Worm (Caenorhabditis elegans): Measurements from ENCODE around the gene F02D10.3.

Gene F02D10.3

ce11 chrX:13462519-13462918 is at the start of gene F02D10.3:
Gene F02D10.3 (minus strand): TSS chrX:13462619.
- TF ChIP-seq ama-1 (optimal IDR thresholded peaks at IDR 0.05) (no peak), aly-2 (tag; optimal IDR thresholded peaks at IDR 0.05) (no peak), ceh-82 (tag; optimal IDR thresholded peaks at IDR 0.05) (no peak), alr-1 (tag; optimal IDR thresholded peaks at IDR 0.05; ENCODE audit: borderline replicate concordance) (no peak), sup-37 (GFP tag; optimal IDR thresholded peaks at IDR 0.05) (no peak), lin-14 (GFP tag; optimal IDR thresholded peaks at IDR 0.05) (no peak), mef-2 (tag; optimal IDR thresholded peaks at IDR 0.05) (no peak), skn-1 (tag; optimal IDR thresholded peaks at IDR 0.05) (no peak), Y116A8C.19 (tag; optimal IDR thresholded peaks at IDR 0.05; ENCODE audit: borderline replicate concordance) (no peak), jun-1 (tag; optimal IDR thresholded peaks at IDR 0.05) (no peak), fos-1 (tag; optimal IDR thresholded peaks at IDR 0.05) (no peak), swsn-7 (tag; optimal IDR thresholded peaks at IDR 0.05) (no peak), ces-1 (GFP tag; optimal IDR thresholded peaks at IDR 0.05) (no peak), isw-1 (GFP tag; IDR thresholded peaks at IDR 0.05) (no peak), lin-13 (GFP tag; optimal IDR thresholded peaks at IDR 0.05) (no peak), pqm-1 (tag; optimal IDR thresholded peaks at IDR 0.05) (no peak), nhr-85 (tag) (no peak), nhr-237 (tag; optimal IDR thresholded peaks at IDR 0.05) (no peak), ceh-63 (GFP tag; optimal IDR thresholded peaks at IDR 0.05) (no peak)

ce11 chrX:13511796-13512195 is 49.4 kb upstream of the F02D10.3 start:
- TF ChIP-seq C34B4.2 (tag; optimal IDR thresholded peaks at IDR 0.05) (no peak), elt-3 (tag; optimal IDR thresholded peaks at IDR 0.05) (peak in 2 of 6 experiments; percentile 17 to 25), nhr-90 (tag; optimal IDR thresholded peaks at IDR 0.05; ENCODE audit: poor library complexity) (peak; percentile 62), aly-2 (tag; optimal IDR thresholded peaks at IDR 0.05) (no peak), dsc-1 (tag; optimal IDR thresholded peaks at IDR 0.05) (peak; percentile 67), rnt-1 (tag; optimal IDR thresholded peaks at IDR 0.05) (peak; percentile 39), F16B12.6 (tag; optimal IDR thresholded peaks at IDR 0.05) (no peak), dpl-1 (GFP tag; optimal IDR thresholded peaks at IDR 0.05) (peak in 1 of 3 experiments; percentile 19), sup-37 (GFP tag; optimal IDR thresholded peaks at IDR 0.05) (no peak), mep-1 (tag; optimal IDR thresholded peaks at IDR 0.05) (peak; percentile 50), nhr-71 (tag; optimal IDR thresholded peaks at IDR 0.05) (peak; percentile 64), nhr-19 (GFP tag; conservative IDR thresholded peaks at IDR 0.05) (peak; percentile 59), nhr-11 (tag; optimal IDR thresholded peaks at IDR 0.05) (no peak), mdl-1 (tag; optimal IDR thresholded peaks at IDR 0.05) (peak in 1 of 2 experiments; percentile 55), ceh-88 (GFP tag; IDR thresholded peaks at IDR 0.05) (no peak), ztf-4 (tag; optimal IDR thresholded peaks at IDR 0.05) (no peak), ceh-63 (GFP tag; optimal IDR thresholded peaks at IDR 0.05) (no peak), fos-1 (tag; optimal IDR thresholded peaks at IDR 0.05) (peak; percentile 56), lir-3 (tag; optimal IDR thresholded peaks at IDR 0.05; ENCODE audit: poor library complexity) (peak; percentile 47), ceh-82 (tag; optimal IDR thresholded peaks at IDR 0.05) (peak in 2 of 3 experiments; percentile 6 to 46), swsn-7 (tag; optimal IDR thresholded peaks at IDR 0.05) (peak; percentile 46), lin-35 (GFP tag; optimal IDR thresholded peaks at IDR 0.05) (peak; percentile 27 to 54), tbx-2 (tag; optimal IDR thresholded peaks at IDR 0.05) (peak; percentile 29), unc-86 (tag; optimal IDR thresholded peaks at IDR 0.05) (peak; percentile 34), ztf-11 (tag; optimal IDR thresholded peaks at IDR 0.05) (peak in 1 of 2 experiments; percentile 32), snu-23 (GFP tag; optimal IDR thresholded peaks at IDR 0.05) (peak; percentile 79), irx-1 (tag; optimal IDR thresholded peaks at IDR 0.05) (peak; percentile 39), lsy-2 (tag; optimal IDR thresholded peaks at IDR 0.05) (peak; percentile 23 to 54), egl-13 (tag; optimal IDR thresholded peaks at IDR 0.05) (no peak), blmp-1 (tag; optimal IDR thresholded peaks at IDR 0.05) (peak; percentile 16), lin-15B (tag; optimal IDR thresholded peaks at IDR 0.05) (no peak), lin-14 (GFP tag; optimal IDR thresholded peaks at IDR 0.05) (peak; percentile 59), nhr-47 (tag; optimal IDR thresholded peaks at IDR 0.05) (peak; percentile 76), jun-1 (tag; optimal IDR thresholded peaks at IDR 0.05) (peak; percentile 22), ceh-8 (GFP tag; optimal IDR thresholded peaks at IDR 0.05) (no peak), xbp-1 (tag; optimal IDR thresholded peaks at IDR 0.05) (peak; percentile 18), skn-1 (tag; optimal IDR thresholded peaks at IDR 0.05) (peak; percentile 31), grh-1 (GFP tag; IDR thresholded peaks at IDR 0.05) (no peak), C16A3.4 (tag; optimal IDR thresholded peaks at IDR 0.05) (peak; percentile 68), pax-3 (tag; optimal IDR thresholded peaks at IDR 0.05) (peak; percentile 5), hlh-4 (tag; optimal IDR thresholded peaks at IDR 0.05) (no peak)
